Fruit fly (Drosophila melanogaster) whole organism, pupa: Measurements from ENCODE around the gene Brf.

ENCODE experiments used
- CG10348 ChIP-seq: fragments of 200-800 bp; sonication (Bioruptor generic); IDR thresholded peaks from 2 replicates; pipeline ENCODE4 v1.3.6; 2022; ENCODE audit warnings: missing biosample characterization, missing genetic modification characterization
- CG12605 ChIP-seq: fragments of 200-800 bp; sonication (Bioruptor generic); IDR thresholded peaks from 2 replicates; pipeline ENCODE4 v1.3.6; 2022; ENCODE audit warnings: missing biosample characterization, missing genetic modification characterization
- CG13204 ChIP-seq: fragments of 200-800 bp; sonication (Bioruptor generic); optimal IDR thresholded peaks from 2 replicates; lab custom pipeline; 2018; ENCODE audit warnings: missing biosample characterization, mild to moderate bottlenecking, missing genetic modification characterization, moderate library complexity
- CG14655 ChIP-seq: fragments of 200-800 bp; sonication (Bioruptor generic); optimal IDR thresholded peaks from 3 replicates; lab custom pipeline; 2017; ENCODE audit warnings: mild to moderate bottlenecking, missing biosample characterization, missing genetic modification reagents, missing genetic modification characterization
- CG15710 ChIP-seq: fragments of 200-800 bp; sonication (Bioruptor generic); optimal IDR thresholded peaks from 2 replicates; lab custom pipeline; 2018; ENCODE audit warnings: missing biosample characterization, mild to moderate bottlenecking, missing genetic modification characterization, moderate library complexity
- CG17806 ChIP-seq: fragments of 200-800 bp; sonication (Bioruptor generic); optimal IDR thresholded peaks from 2 replicates; lab custom pipeline; 2018; ENCODE audit warnings: missing biosample characterization, mild to moderate bottlenecking, missing genetic modification characterization, moderate library complexity
- CG32121 ChIP-seq: fragments of 200-800 bp; sonication (Bioruptor generic); IDR thresholded peaks from 2 replicates; pipeline ENCODE4 v1.3.6; 2022; ENCODE audit warnings: missing biosample characterization, missing genetic modification characterization
- CG34367 ChIP-seq: fragments of 200-800 bp; sonication (Bioruptor generic); optimal IDR thresholded peaks from 2 replicates; lab custom pipeline; 2018; ENCODE audit warnings: missing biosample characterization, mild to moderate bottlenecking, missing genetic modification characterization
- CG4496 ChIP-seq: fragments of 200-800 bp; sonication (Bioruptor generic); IDR thresholded peaks from 3 replicates; pipeline ENCODE4 v1.3.6; 2022; ENCODE audit warnings: missing biosample characterization, missing genetic modification characterization
- CG8159 ChIP-seq: fragments of 200-800 bp; sonication (Bioruptor generic); optimal IDR thresholded peaks from 3 replicates; lab custom pipeline; 2018; ENCODE audit warnings: missing biosample characterization, mild to moderate bottlenecking, missing genetic modification characterization, moderate library complexity
- CG8301 ChIP-seq: fragments of 200-800 bp; sonication (Bioruptor generic); optimal IDR thresholded peaks from 2 replicates; lab custom pipeline; 2018; ENCODE audit warnings: missing biosample characterization, mild to moderate bottlenecking, missing genetic modification characterization
- CG9948 ChIP-seq: fragments of 200-800 bp; sonication (Bioruptor generic); optimal IDR thresholded peaks from 2 replicates; lab custom pipeline; 2018; ENCODE audit warnings: missing biosample characterization, mild to moderate bottlenecking, missing genetic modification characterization, moderate library complexity
- D1 ChIP-seq: fragments of 200-800 bp; sonication (Bioruptor generic); optimal IDR thresholded peaks from 2 replicates; lab custom pipeline; 2018; ENCODE audit warnings: missing biosample characterization, mild to moderate bottlenecking, missing genetic modification characterization, moderate library complexity
- EcR ChIP-seq: fragments of 200-800 bp; sonication (Bioruptor generic); optimal IDR thresholded peaks from 3 replicates; lab custom pipeline; 2019; ENCODE audit warnings: missing biosample characterization, missing genetic modification characterization, mild to moderate bottlenecking, moderate library complexity, missing genetic modification reagents
- Ets98B ChIP-seq: fragments of 200-800 bp; sonication (Bioruptor generic); IDR thresholded peaks from 2 replicates; pipeline ENCODE4 v1.3.6; 2022; ENCODE audit warnings: missing biosample characterization, missing genetic modification characterization
- Pif1A ChIP-seq: fragments of 200-800 bp; sonication (Bioruptor generic); optimal IDR thresholded peaks from 3 replicates; lab custom pipeline; 2016; ENCODE audit warnings: missing biosample characterization, missing genetic modification characterization
- Pif1B ChIP-seq: fragments of 200-800 bp; sonication (Bioruptor generic); optimal IDR thresholded peaks from 3 replicates; lab custom pipeline; 2016; ENCODE audit warnings: missing biosample characterization, missing genetic modification characterization
- Snoo ChIP-seq: fragments of 200-800 bp; sonication (Bioruptor generic); optimal IDR thresholded peaks from 3 replicates; lab custom pipeline; 2017; ENCODE audit warnings: missing biosample characterization, mild to moderate bottlenecking, missing genetic modification characterization, inconsistent platforms
- fd96Ca ChIP-seq: fragments of 200-800 bp; sonication (Bioruptor generic); IDR thresholded peaks from 3 replicates; pipeline ENCODE4 v1.3.6; 2022; ENCODE audit warnings: missing biosample characterization, missing genetic modification characterization
- gl ChIP-seq: fragments of 200-800 bp; sonication (Bioruptor generic); optimal IDR thresholded peaks from 2 replicates; lab custom pipeline; 2018; ENCODE audit warnings: missing biosample characterization, mild to moderate bottlenecking, missing genetic modification characterization
- rn ChIP-seq: fragments of 200-800 bp; sonication (Bioruptor generic); IDR thresholded peaks from 2 replicates; pipeline ENCODE4 v1.3.6; 2022; ENCODE audit warnings: missing biosample characterization, missing genetic modification characterization

The Brf gene

dm6 chr3R:17426265-17426664 lies 35.1 kb upstream of the Brf start:
- no peak for TF ChIP-seq EcR (GFP tag; lab: Kevin White, UChicago)
- TF ChIP-seq, all 21 proteins: peak for 0

- TF ChIP-seq fd96Ca (GFP tag; lab: Robert Waterston, UW) (no peak), CG4496 (no peak), Pif1A (no peak), D1 (tag; lab: Kevin White, UChicago) (no peak), CG15710 (tag; lab: Kevin White, UChicago) (no peak), CG14655 (GFP tag; lab: Kevin White, UChicago) (no peak), CG8159 (no peak), CG34367 (tag; lab: Kevin White, UChicago) (no peak), Pif1B (GFP tag; lab: Kevin White, UChicago) (no peak), Snoo (tag; lab: Kevin White, UChicago) (no peak), CG12605 (GFP tag; lab: Robert Waterston, UW) (no peak), Ets98B (no peak)
These were observed 34.3 kb upstream of the Brf start, which contains the start of gene cysu for dm6 chr3R:17425417-17425915. TSS of gene cysu (plus strand) at chr3R:17425768.

dm6 chr3R:17422102-17422501 lies 31.0 kb upstream of the Brf start, which contains the start of gene CG14332:
TSS of gene CG14332 (minus strand) at chr3R:17422202.
- no peak for TF ChIP-seq CG13204 (GFP tag; lab: Kevin White, UChicago)
- TF ChIP-seq CG14655 (GFP tag; lab: Kevin White, UChicago): no peak
- TF ChIP-seq Pif1B (GFP tag; lab: Kevin White, UChicago): no peak

dm6 chr3R:17420338-17420737 lies 29.2 kb upstream of the Brf start, which contains the start of gene CG42835:
TSS of gene CG42835 (plus strand) at chr3R:17420638.
- no peak for TF ChIP-seq rn (GFP tag; lab: Robert Waterston, UW)
- no peak for TF ChIP-seq Ets98B
- TF ChIP-seq CG17806 (tag; lab: Kevin White, UChicago): no peak

dm6 chr3R:17418459-17418858 lies 27.3 kb upstream of the Brf start, which contains the start of gene CG42834:
TSS of gene CG42834 (plus strand) at chr3R:17418759.
- TF ChIP-seq CG17806 (tag; lab: Kevin White, UChicago) (no peak), Snoo (tag; lab: Kevin White, UChicago) (no peak), CG8301 (tag; lab: Kevin White, UChicago) (no peak), rn (GFP tag; lab: Robert Waterston, UW) (no peak), EcR (GFP tag; lab: Kevin White, UChicago) (no peak), CG34367 (tag; lab: Kevin White, UChicago) (no peak), CG14655 (GFP tag; lab: Kevin White, UChicago) (no peak), CG9948 (tag; lab: Kevin White, UChicago) (no peak), Ets98B (no peak), gl (tag; lab: Kevin White, UChicago) (no peak), CG8159 (no peak), CG13204 (GFP tag; lab: Kevin White, UChicago) (no peak), CG32121 (no peak), CG10348 (GFP tag; lab: Robert Waterston, UW) (no peak), D1 (tag; lab: Kevin White, UChicago) (no peak), Pif1B (GFP tag; lab: Kevin White, UChicago) (no peak)

dm6 chr3R:17417167-17417566 lies 26.0 kb upstream of the Brf start, which contains the start of gene CG33333:
TSS of gene CG33333 (plus strand) at chr3R:17417467.
- TF ChIP-seq EcR (GFP tag; lab: Kevin White, UChicago) (no peak), CG9948 (tag; lab: Kevin White, UChicago) (no peak), CG15710 (tag; lab: Kevin White, UChicago) (no peak), gl (tag; lab: Kevin White, UChicago) (no peak), Pif1B (GFP tag; lab: Kevin White, UChicago) (no peak), CG12605 (GFP tag; lab: Robert Waterston, UW) (no peak), Ets98B (no peak), CG4496 (no peak), CG14655 (GFP tag; lab: Kevin White, UChicago) (no peak), rn (GFP tag; lab: Robert Waterston, UW) (no peak), D1 (tag; lab: Kevin White, UChicago) (no peak), CG10348 (GFP tag; lab: Robert Waterston, UW) (no peak), CG8301 (tag; lab: Kevin White, UChicago) (no peak), Pif1A (no peak), CG8159 (no peak), CG32121 (no peak), CG13204 (GFP tag; lab: Kevin White, UChicago) (no peak), fd96Ca (GFP tag; lab: Robert Waterston, UW) (no peak), Snoo (tag; lab: Kevin White, UChicago) (no peak), CG34367 (tag; lab: Kevin White, UChicago) (no peak)

- no peak for TF ChIP-seq CG12605 (GFP tag; lab: Robert Waterston, UW)
- no peak for TF ChIP-seq CG13204 (GFP tag; lab: Kevin White, UChicago)
- TF ChIP-seq EcR (GFP tag; lab: Kevin White, UChicago): no peak
- TF ChIP-seq gl (tag; lab: Kevin White, UChicago): no peak
- no peak for TF ChIP-seq CG15710 (tag; lab: Kevin White, UChicago)
- no peak for TF ChIP-seq Snoo (tag; lab: Kevin White, UChicago)
- no peak for TF ChIP-seq CG17806 (tag; lab: Kevin White, UChicago)
These were observed 24.3 kb upstream of the Brf start, which contains the start of gene CG5866 for dm6 chr3R:17415439-17415838. TSS of gene CG5866 (plus strand) at chr3R:17415739.
